Fruit fly (Drosophila melanogaster) whole organism, pupa: ENCODE data around the gene Ir93a.

Source experiments
- CG8159 ChIP-seq: fragments of 200-800 bp; sonication (Bioruptor generic); optimal IDR thresholded peaks from 3 replicates; lab custom pipeline; 2018; ENCODE audit warnings: missing biosample characterization, mild to moderate bottlenecking, missing genetic modification characterization, moderate library complexity
- gl ChIP-seq: fragments of 200-800 bp; sonication (Bioruptor generic); optimal IDR thresholded peaks from 2 replicates; lab custom pipeline; 2018; ENCODE audit warnings: missing biosample characterization, mild to moderate bottlenecking, missing genetic modification characterization
- rn ChIP-seq: fragments of 200-800 bp; sonication (Bioruptor generic); IDR thresholded peaks from 2 replicates; pipeline ENCODE4 v1.3.6; 2022; ENCODE audit warnings: missing biosample characterization, missing genetic modification characterization

DNA sequence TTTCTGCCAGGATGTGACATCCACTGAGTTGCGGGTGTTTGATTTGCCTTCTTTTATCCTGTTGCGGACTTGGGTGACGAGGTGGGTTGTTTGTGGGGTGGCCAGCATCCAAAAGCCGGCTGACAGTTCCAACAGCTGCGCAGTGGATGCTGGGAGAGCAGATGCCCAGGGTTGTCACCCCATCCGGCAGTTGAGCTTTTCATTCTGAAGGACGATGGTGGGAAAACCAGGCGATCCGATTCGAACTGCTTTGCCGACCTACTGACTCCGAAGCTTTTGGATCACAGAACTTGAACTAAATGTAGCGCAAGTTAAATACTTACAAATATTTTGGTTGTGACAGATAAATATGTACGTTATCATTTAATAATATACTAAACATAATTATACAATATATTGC lies 6.5 kb upstream of the Ir93a start, which contains the start of gene KaiR1D:
- no peak for TF ChIP-seq rn (GFP tag; lab: Robert Waterston, UW)
- TF ChIP-seq CG8159 (tag; lab: Kevin White, UChicago), result no peak
- no peak for TF ChIP-seq gl
